Fruit fly (Drosophila melanogaster) whole organism, embryonic: ENCODE data around the gene GIIIspla2.

Source experiments
- B-H1 ChIP-seq: fragments of 200-800 bp; sonication (Bioruptor generic); IDR thresholded peaks from 3 replicates; pipeline ENCODE4 v1.3.6; 2022; ENCODE audit warnings: missing biosample characterization, missing genetic modification characterization
- CG10147 ChIP-seq: fragments of 200-800 bp; sonication (Bioruptor generic); optimal IDR thresholded peaks from 2 replicates; lab custom pipeline; 2019; ENCODE audit warnings: missing biosample characterization, mild to moderate bottlenecking, missing genetic modification characterization, moderate library complexity
- CG10979 ChIP-seq: fragments of 200-800 bp; sonication (Bioruptor generic); optimal IDR thresholded peaks from 2 replicates; lab custom pipeline; 2018; ENCODE audit warnings: missing biosample characterization, mild to moderate bottlenecking, missing genetic modification characterization, moderate library complexity
- CG14014 ChIP-seq: fragments of 200-800 bp; sonication (Bioruptor generic); IDR thresholded peaks from 2 replicates; pipeline ENCODE4 v1.3.6; 2022; ENCODE audit warnings: missing biosample characterization, missing genetic modification characterization
- CG14050 ChIP-seq: fragments of 200-800 bp; sonication (Bioruptor generic); IDR thresholded peaks from 3 replicates; pipeline ENCODE4 v1.3.6; 2022; ENCODE audit warnings: missing biosample characterization, missing genetic modification characterization
- CG15696 ChIP-seq: fragments of 200-800 bp; sonication (Bioruptor generic); optimal IDR thresholded peaks from 2 replicates; lab custom pipeline; 2019; ENCODE audit warnings: missing biosample characterization, mild to moderate bottlenecking, missing genetic modification characterization, moderate library complexity
- CG17385 ChIP-seq: fragments of 200-800 bp; sonication (Bioruptor generic); optimal IDR thresholded peaks from 3 replicates; lab custom pipeline; 2018; ENCODE audit warnings: missing biosample characterization, mild to moderate bottlenecking, missing genetic modification characterization
- CG17802 ChIP-seq: fragments of 200-800 bp; sonication (Bioruptor generic); optimal IDR thresholded peaks from 2 replicates; lab custom pipeline; 2018; ENCODE audit warnings: missing biosample characterization, mild to moderate bottlenecking, missing genetic modification characterization, moderate library complexity
- CG18262 ChIP-seq: fragments of 200-800 bp; optimal IDR thresholded peaks from 3 replicates; lab custom pipeline; 2019; ENCODE audit warnings: missing biosample characterization, mild to moderate bottlenecking, missing genetic modification characterization, moderate library complexity
- CG2116 ChIP-seq: fragments of 200-800 bp; sonication (Bioruptor generic); optimal IDR thresholded peaks from 3 replicates; lab custom pipeline; 2018; ENCODE audit warnings: missing biosample characterization, mild to moderate bottlenecking, missing genetic modification characterization
- CG5953 ChIP-seq: fragments of 200-800 bp; sonication (Bioruptor generic); IDR thresholded peaks from 2 replicates; pipeline ENCODE4 v1.3.6; 2022; ENCODE audit warnings: missing biosample characterization, missing genetic modification characterization
- CG7839 ChIP-seq: fragments of 200-800 bp; sonication (Bioruptor generic); optimal IDR thresholded peaks from 3 replicates; lab custom pipeline; 2018; ENCODE audit warnings: missing biosample characterization, mild to moderate bottlenecking, missing genetic modification characterization, moderate library complexity
- CG8089 ChIP-seq: fragments of 200-800 bp; sonication (Bioruptor generic); optimal IDR thresholded peaks from 3 replicates; lab custom pipeline; 2016; ENCODE audit warnings: missing biosample characterization, missing genetic modification characterization
- CG8359 ChIP-seq: fragments of 200-800 bp; sonication (Bioruptor generic); optimal IDR thresholded peaks from 2 replicates; lab custom pipeline; 2017; ENCODE audit warnings: missing biosample characterization, mild to moderate bottlenecking, missing genetic modification characterization, borderline replicate concordance
- CG8478 ChIP-seq: fragments of >200 bp; optimal IDR thresholded peaks from 2 replicates; lab custom pipeline; 2018
- Dfd ChIP-seq, 2 experiments: fragments of >200 bp; optimal IDR thresholded peaks; 2 replicates each; lab custom pipeline; 2017; ENCODE audit warnings: missing biosample characterization in 2 of 2, missing genetic modification characterization in 2 of 2
- Dip3 ChIP-seq: fragments of 200-800 bp; sonication (Bioruptor generic); optimal IDR thresholded peaks from 3 replicates; lab custom pipeline; 2016; ENCODE audit warnings: missing biosample characterization, missing genetic modification characterization
- Doc3 ChIP-seq: fragments of 200-800 bp; sonication (Bioruptor generic); IDR thresholded peaks from 3 replicates; pipeline ENCODE4 v1.3.6; 2022; ENCODE audit warnings: missing biosample characterization, missing genetic modification characterization; ENCODE audit not compliant: partially characterized antibody
- Dp ChIP-seq: fragments of 200-800 bp; sonication (Bioruptor generic); optimal IDR thresholded peaks from 2 replicates; lab custom pipeline; 2018; ENCODE audit warnings: missing biosample characterization, mild to moderate bottlenecking, missing genetic modification characterization, moderate library complexity
- Drgx ChIP-seq: fragments of 200-800 bp; sonication (Bioruptor generic); IDR thresholded peaks from 2 replicates; pipeline ENCODE4 v1.3.6; 2022; ENCODE audit warnings: missing biosample characterization, missing genetic modification characterization
- HLH3B ChIP-seq: fragments of 200-800 bp; sonication (Bioruptor generic); IDR thresholded peaks from 2 replicates; pipeline ENCODE4 v1.3.6; 2022; ENCODE audit warnings: missing biosample characterization, missing genetic modification characterization
- Hr3 ChIP-seq: fragments of 200-800 bp; sonication (Bioruptor generic); optimal IDR thresholded peaks from 3 replicates; lab custom pipeline; 2016; ENCODE audit warnings: missing biosample characterization, missing genetic modification characterization
- NC2β ChIP-seq: fragments of 200-800 bp; sonication (Bioruptor generic); optimal IDR thresholded peaks from 2 replicates; lab custom pipeline; 2016; ENCODE audit warnings: missing biosample characterization, missing genetic modification characterization
- PHDP ChIP-seq: fragments of 200-800 bp; sonication (Bioruptor generic); optimal IDR thresholded peaks from 3 replicates; lab custom pipeline; 2018; ENCODE audit warnings: missing biosample characterization, mild to moderate bottlenecking, missing genetic modification characterization, moderate library complexity
- Ptx1 ChIP-seq: fragments of 200-800 bp; sonication (Bioruptor generic); IDR thresholded peaks from 2 replicates; pipeline ENCODE4 v1.3.6; 2022; ENCODE audit warnings: missing biosample characterization, missing genetic modification characterization
- Rx ChIP-seq: fragments of 200-800 bp; sonication (Bioruptor generic); IDR thresholded peaks from 2 replicates; pipeline ENCODE4 v1.3.6; 2022; ENCODE audit warnings: missing biosample characterization, missing genetic modification characterization
- Six4 ChIP-seq: fragments of 200-800 bp; sonication (Bioruptor generic); optimal IDR thresholded peaks from 2 replicates; lab custom pipeline; 2016; ENCODE audit warnings: missing biosample characterization, missing genetic modification characterization
- Sox102F ChIP-seq: fragments of 200-800 bp; sonication (Bioruptor generic); optimal IDR thresholded peaks from 2 replicates; lab custom pipeline; 2018; ENCODE audit warnings: missing biosample characterization, mild to moderate bottlenecking, missing genetic modification characterization, moderate library complexity
- Spps ChIP-seq: fragments of 200-800 bp; sonication (Bioruptor generic); optimal IDR thresholded peaks from 2 replicates; lab custom pipeline; 2018; ENCODE audit warnings: missing biosample characterization, mild to moderate bottlenecking, missing genetic modification characterization
- bcd ChIP-seq: fragments of 200-800 bp; sonication (Bioruptor generic); optimal IDR thresholded peaks from 2 replicates; lab custom pipeline; 2017; ENCODE audit warnings: missing biosample characterization, mild to moderate bottlenecking, missing genetic modification characterization
- cg ChIP-seq: fragments of 200-800 bp; sonication (Bioruptor generic); optimal IDR thresholded peaks from 3 replicates; lab custom pipeline; 2019; ENCODE audit warnings: missing biosample characterization, mild to moderate bottlenecking, missing genetic modification characterization, moderate library complexity
- ci ChIP-seq: fragments of 200-800 bp; sonication (Bioruptor generic); IDR thresholded peaks from 3 replicates; pipeline ENCODE4 v1.3.6; 2022; ENCODE audit warnings: missing biosample characterization, missing genetic modification characterization
- disco-r ChIP-seq: fragments of 200-800 bp; sonication (Bioruptor generic); optimal IDR thresholded peaks from 2 replicates; lab custom pipeline; 2016; ENCODE audit warnings: missing biosample characterization, missing genetic modification characterization
- gt ChIP-seq: fragments of 200-800 bp; sonication (Bioruptor generic); IDR thresholded peaks from 2 replicates; pipeline ENCODE4 v1.3.6; 2022; ENCODE audit warnings: missing biosample characterization, missing genetic modification characterization
- ind ChIP-seq: fragments of 200-800 bp; sonication (Bioruptor generic); optimal IDR thresholded peaks from 3 replicates; lab custom pipeline; 2016; ENCODE audit warnings: missing biosample characterization, missing genetic modification characterization
- jigr1 ChIP-seq: fragments of 200-800 bp; sonication (Bioruptor generic); IDR thresholded peaks from 3 replicates; pipeline ENCODE4 v1.3.6; 2022; ENCODE audit warnings: missing biosample characterization, missing genetic modification characterization
- kah ChIP-seq: fragments of 200-800 bp; sonication (Bioruptor generic); optimal IDR thresholded peaks from 2 replicates; lab custom pipeline; 2018; ENCODE audit warnings: missing biosample characterization, mild to moderate bottlenecking, missing genetic modification characterization
- kay ChIP-seq: fragments of 200-800 bp; sonication (Bioruptor generic); optimal IDR thresholded peaks from 2 replicates; lab custom pipeline; 2016; ENCODE audit warnings: missing biosample characterization, missing genetic modification characterization
- klu ChIP-seq: fragments of 200-800 bp; sonication (Bioruptor generic); IDR thresholded peaks from 2 replicates; pipeline ENCODE4 v1.3.6; 2022; ENCODE audit warnings: missing biosample characterization, missing genetic modification characterization
- mirr ChIP-seq: fragments of 200-800 bp; sonication (Bioruptor generic); optimal IDR thresholded peaks from 3 replicates; lab custom pipeline; 2018; ENCODE audit warnings: missing biosample characterization, mild to moderate bottlenecking, missing genetic modification characterization
- row ChIP-seq: fragments of 200-800 bp; sonication (Bioruptor generic); IDR thresholded peaks from 3 replicates; pipeline ENCODE4 v1.3.6; 2022; ENCODE audit warnings: missing biosample characterization, missing genetic modification characterization
- seq ChIP-seq: fragments of 200-800 bp; sonication (Bioruptor generic); IDR thresholded peaks from 2 replicates; pipeline ENCODE4 v1.3.6; 2022; ENCODE audit warnings: missing biosample characterization, missing genetic modification characterization
- sim ChIP-seq: fragments of 200-800 bp; sonication (Bioruptor generic); IDR thresholded peaks from 2 replicates; pipeline ENCODE4 v1.3.6; 2022; ENCODE audit warnings: missing biosample characterization, missing genetic modification characterization
- ssp ChIP-seq: fragments of 200-800 bp; sonication (Bioruptor generic); IDR thresholded peaks from 2 replicates; pipeline ENCODE4 v1.3.6; 2022; ENCODE audit warnings: missing biosample characterization, missing genetic modification characterization
- toy ChIP-seq: fragments of 200-800 bp; sonication (Bioruptor generic); IDR thresholded peaks from 2 replicates; pipeline ENCODE4 v1.3.6; 2022; ENCODE audit warnings: missing biosample characterization, missing genetic modification characterization
- trem ChIP-seq: fragments of 200-800 bp; optimal IDR thresholded peaks from 3 replicates; lab custom pipeline; 2019; ENCODE audit warnings: missing biosample characterization, mild to moderate bottlenecking, missing genetic modification characterization, moderate library complexity
- unpg ChIP-seq: fragments of 200-800 bp; sonication (Bioruptor generic); optimal IDR thresholded peaks from 3 replicates; lab custom pipeline; 2018; ENCODE audit warnings: missing biosample characterization, mild to moderate bottlenecking, missing genetic modification characterization, moderate library complexity
- vfl ChIP-seq: fragments of 200-800 bp; sonication (Bioruptor generic); optimal IDR thresholded peaks from 2 replicates; lab custom pipeline; 2016; ENCODE audit warnings: missing biosample characterization, missing genetic modification characterization
- yki ChIP-seq: fragments of >200 bp; optimal IDR thresholded peaks from 3 replicates; lab custom pipeline; 2018
- z ChIP-seq: fragments of 200-800 bp; sonication (Bioruptor generic); IDR thresholded peaks from 3 replicates; pipeline ENCODE4 v1.3.6; 2022; ENCODE audit warnings: missing biosample characterization, missing genetic modification characterization
- zen2 ChIP-seq: fragments of 200-800 bp; sonication (Bioruptor generic); IDR thresholded peaks from 3 replicates; pipeline ENCODE4 v1.3.6; 2022; ENCODE audit warnings: missing biosample characterization, missing genetic modification characterization; ENCODE audit not compliant: partially characterized antibody

GIIIspla2 gene

dm6 chrX:8196598-8197228 lies 39.3 kb downstream of the GIIIspla2 start (continued):
- TF ChIP-seq kay (GFP tag; lab: Kevin White, UChicago) (no peak), NC2β (GFP tag; lab: Kevin White, UChicago) (no peak), seq (GFP tag; lab: Robert Waterston, UW) (peak; percentile 38; the same call in 1 of the 2 replicates), yki (lab: Kevin White, UChicago) (no peak), ci (GFP tag; lab: Robert Waterston, UW) (peak; percentile 77), CG14014 (peak; percentile 57; the same call in 1 of the 2 replicates), CG8089 (GFP tag; lab: Kevin White, UChicago) (no peak), CG17385 (GFP tag; lab: Kevin White, UChicago) (peak; percentile 23), trem (tag; lab: Kevin White, UChicago) (no peak), CG14050 (GFP tag; lab: Robert Waterston, UW) (peak; percentile 50; the same call in 2 of the 3 replicates), Ptx1 (GFP tag; lab: Robert Waterston, UW) (peak; percentile 68), CG2116 (GFP tag; lab: Kevin White, UChicago) (no peak), Hr3 (GFP tag; lab: Kevin White, UChicago) (no peak), Spps (tag; lab: Kevin White, UChicago) (no peak), unpg (GFP tag; lab: Kevin White, UChicago) (peak; percentile 49), Dfd (GFP tag; optimal IDR thresholded peaks at IDR 0.05; lab: Kevin White, UChicago) (no peak), sim (peak; percentile 35; the same call in 1 of the 2 replicates), CG18262 (peak; percentile 25), Doc3 (GFP tag; lab: Robert Waterston, UW) (no peak), vfl (no peak), cg (GFP tag; lab: Kevin White, UChicago) (no peak), kah (peak; percentile 24), CG8359 (no peak), B-H1 (GFP tag; lab: Robert Waterston, UW) (peak; percentile 31; the same call in 1 of the 3 replicates), gt (no peak), Sox102F (GFP tag; lab: Kevin White, UChicago) (peak; percentile 62), Dp (no peak), PHDP (tag; lab: Kevin White, UChicago) (peak; percentile 30), Drgx (GFP tag; lab: Robert Waterston, UW) (peak; percentile 79), CG10147 (GFP tag; lab: Kevin White, UChicago) (no peak), klu (GFP tag; lab: Robert Waterston, UW) (no peak), zen2 (no peak), CG10979 (peak; percentile 47), disco-r (GFP tag; lab: Kevin White, UChicago) (no peak), HLH3B (GFP tag; lab: Robert Waterston, UW) (peak; percentile 65), mirr (GFP tag; lab: Kevin White, UChicago) (no peak), bcd (GFP tag; lab: Kevin White, UChicago) (peak; percentile 41), CG7839 (tag; lab: Kevin White, UChicago) (peak; percentile 53), row (GFP tag; lab: Robert Waterston, UW) (peak; percentile 43), Rx (peak; percentile 49), ssp (GFP tag; lab: Robert Waterston, UW) (no peak), CG8478 (lab: Kevin White, UChicago) (no peak), CG17802 (peak; percentile 3), Dip3 (GFP tag; lab: Kevin White, UChicago) (no peak), jigr1 (GFP tag; lab: Robert Waterston, UW) (0 out of 3 replicates have a peak, but pooled peaks have one; percentile 17), Six4 (no peak), toy (no peak), CG15696 (no peak), z (peak; percentile 76; the same call in 2 of the 3 replicates), ind (GFP tag; lab: Kevin White, UChicago) (peak; percentile 51), CG5953 (GFP tag; lab: Robert Waterston, UW) (peak; percentile 68)
